Worm (Caenorhabditis elegans) whole organism, L4/young adult: ENCODE results near the gene Y53F4B.12.

ENCODE experiments used
- W03F9.2 ChIP-seq: fragments of 150-350 bp; optimal IDR thresholded peaks from 2 replicates; lab custom pipeline; 2014; ENCODE audit warnings: missing biosample characterization, missing genetic modification characterization
- dao-5 ChIP-seq: sonication (generic microtip); optimal IDR thresholded peaks from 2 replicates; lab custom pipeline; 2016; ENCODE audit warnings: missing genotype, missing genetic modification characterization, moderate library complexity, missing compliant biosample characterization
- him-1 ChIP-seq: sonication (generic microtip); optimal IDR thresholded peaks from 2 replicates; lab custom pipeline; 2016; ENCODE audit warnings: missing genotype, missing genetic modification reagents, missing genetic modification characterization, missing compliant biosample characterization

ce11 chrII:15037782-15038181 lies 18.8 kb downstream of the Y53F4B.12 start, which contains the start of gene Y53F4B.14:
- no peak for TF ChIP-seq him-1
- no peak for TF ChIP-seq dao-5
- TF ChIP-seq W03F9.2 (tag; lab: Kevin White, UChicago), result no peak
